Fruit fly (Drosophila melanogaster): ENCODE data around the gene Larp7.

dm6 chrX:9284024-9284738 is 40.6 kb downstream of the Larp7 start, which contains the start of gene lz:
- TF ChIP-seq psq (optimal IDR thresholded peaks at IDR 0.05) = no peak
- TF ChIP-seq h (optimal IDR thresholded peaks at IDR 0.05) = no peak
- no peak for TF ChIP-seq insv (optimal IDR thresholded peaks at IDR 0.05)
- TF ChIP-seq ttk (optimal IDR thresholded peaks at IDR 0.05) = no peak

Data from Kc167 (cell line).